Worm (Caenorhabditis elegans) whole organism, L4 larva: ENCODE measurements around the gene M01F1.8.

ENCODE experiments used
- F10B5.3 ChIP-seq: sonication (generic microtip); optimal IDR thresholded peaks from 2 replicates; lab custom pipeline; 2016; ENCODE audit warnings: mild to moderate bottlenecking, missing genetic modification characterization, missing compliant biosample characterization
- F26F4.8 ChIP-seq: fragments of 200-800 bp; sonication (Bioruptor generic); conservative IDR thresholded peaks from 2 replicates; pipeline ENCODE4 v1.3.6; 2022; ENCODE audit warnings: missing genetic modification characterization, missing compliant biosample characterization
- F37D6.2 ChIP-seq: sonication (generic microtip); optimal IDR thresholded peaks from 2 replicates; lab custom pipeline; 2016; ENCODE audit warnings: mild to moderate bottlenecking, missing genetic modification characterization, missing compliant biosample characterization
- Y48G9A.11 ChIP-seq: fragments of 200-800 bp; sonication (Bioruptor generic); IDR thresholded peaks from 2 replicates; pipeline ENCODE4 v1.3.6; 2022; ENCODE audit warnings: missing genetic modification reagents, missing genetic modification characterization, missing compliant biosample characterization
- ZK337.2 ChIP-seq: fragments of 200-800 bp; sonication (Bioruptor generic); IDR thresholded peaks from 2 replicates; pipeline ENCODE4 v1.3.6; 2022; ENCODE audit warnings: missing genetic modification reagents, missing genetic modification characterization, missing compliant biosample characterization
- ZK546.5 ChIP-seq, 2 experiments: sonication (generic microtip); optimal IDR thresholded peaks; 2 replicates each; lab custom pipeline; 2017; ENCODE audit warnings: missing biosample characterization in 2 of 2, missing genetic modification characterization in 2 of 2
- aha-1 ChIP-seq: fragments of 150-350 bp; peaks from one replicate; lab custom pipeline; 2014; ENCODE audit warnings: missing biosample characterization, missing genetic modification characterization
- ceh-20 ChIP-seq: fragments of 200-800 bp; sonication (Bioruptor generic); IDR thresholded peaks from 2 replicates; pipeline ENCODE4 v1.3.6; 2022; ENCODE audit warnings: missing genetic modification reagents, missing genetic modification characterization, missing compliant biosample characterization
- ceh-44 ChIP-seq: fragments of 200-800 bp; sonication (Bioruptor generic); IDR thresholded peaks from 2 replicates; pipeline ENCODE4 v1.3.6; 2022; ENCODE audit warnings: missing genetic modification reagents, missing genetic modification characterization, missing compliant biosample characterization
- ceh-82 ChIP-seq: sonication (generic microtip); optimal IDR thresholded peaks from 2 replicates; lab custom pipeline; 2017; ENCODE audit warnings: missing biosample characterization, missing genetic modification characterization
- ctbp-1 ChIP-seq: fragments of 200-800 bp; sonication (Bioruptor generic); IDR thresholded peaks from 2 replicates; pipeline ENCODE4 v1.3.6; 2022; ENCODE audit warnings: missing genetic modification reagents, missing genetic modification characterization, missing compliant biosample characterization
- daf-12 ChIP-seq: fragments of 150-350 bp; optimal IDR thresholded peaks from 2 replicates; lab custom pipeline; 2014; ENCODE audit warnings: missing biosample characterization, missing genetic modification reagents, missing genetic modification characterization
- daf-16 ChIP-seq, 3 experiments: sonication (generic microtip); optimal IDR thresholded peaks; 2 replicates each; lab custom pipeline; 2016 to 2017; ENCODE audit warnings: missing genetic modification characterization in 3 of 3, missing genetic modification reagents in 3 of 3, mild to moderate bottlenecking in 2 of 3, missing compliant biosample characterization in 2 of 3, missing biosample characterization in 1 of 3, moderate library complexity in 1 of 3
- daf-8 ChIP-seq: fragments of 200-800 bp; sonication (Bioruptor generic); IDR thresholded peaks from 2 replicates; pipeline ENCODE4 v1.3.6; 2022; ENCODE audit warnings: missing genetic modification characterization, missing compliant biosample characterization
- dmd-9 ChIP-seq: fragments of 200-800 bp; sonication (Bioruptor generic); IDR thresholded peaks from 2 replicates; pipeline ENCODE4 v1.3.6; 2022; ENCODE audit warnings: missing genetic modification reagents, missing genetic modification characterization, missing compliant biosample characterization
- duxl-1 ChIP-seq: sonication (generic microtip); optimal IDR thresholded peaks from 2 replicates; lab custom pipeline; 2016; ENCODE audit warnings: mild to moderate bottlenecking, missing genetic modification characterization, moderate library complexity, missing compliant biosample characterization; ENCODE audit not compliant: poor library complexity
- egl-43 ChIP-seq: fragments of 200-800 bp; sonication (Bioruptor generic); IDR thresholded peaks from 2 replicates; pipeline ENCODE4 v1.3.6; 2022; ENCODE audit warnings: missing genetic modification reagents, missing genetic modification characterization, missing compliant biosample characterization
- fos-1 ChIP-seq: fragments of 150-350 bp; optimal IDR thresholded peaks from 2 replicates; lab custom pipeline; 2014; ENCODE audit warnings: missing biosample characterization, missing genetic modification characterization
- gei-8 ChIP-seq: fragments of 200-800 bp; sonication (Bioruptor generic); optimal IDR thresholded peaks from 2 replicates; lab custom pipeline; 2018; ENCODE audit warnings: mild to moderate bottlenecking, missing genetic modification characterization, missing compliant biosample characterization
- hif-1 ChIP-seq, 2 experiments: sonication (generic microtip); optimal IDR thresholded peaks; 2 replicates each; lab custom pipeline; 2016 to 2017; ENCODE audit warnings: missing compliant biosample characterization in 2 of 2, missing genetic modification characterization in 2 of 2, missing genetic modification reagents in 2 of 2, missing genotype in 2 of 2, mild to moderate bottlenecking in 1 of 2
- lim-7 ChIP-seq: fragments of 200-800 bp; sonication (Bioruptor generic); IDR thresholded peaks from 2 replicates; pipeline ENCODE4 v1.3.6; 2022; ENCODE audit warnings: missing genetic modification characterization, missing compliant biosample characterization
- lin-1 ChIP-seq: fragments of 200-800 bp; sonication (Bioruptor generic); IDR thresholded peaks from 2 replicates; pipeline ENCODE4 v1.3.6; 2022; ENCODE audit warnings: missing genetic modification reagents, missing genetic modification characterization, missing compliant biosample characterization
- lin-13 ChIP-seq: fragments of 150-350 bp; optimal IDR thresholded peaks from 2 replicates; lab custom pipeline; 2014; ENCODE audit warnings: missing biosample characterization, missing genetic modification reagents, missing genetic modification characterization
- lin-15B ChIP-seq: fragments of 150-350 bp; sonication (generic microtip); optimal IDR thresholded peaks from 3 replicates; lab custom pipeline; 2014; ENCODE audit warnings: missing biosample characterization, missing genetic modification characterization
- madf-5 ChIP-seq, 2 experiments: fragments of 200-800 bp; sonication (Bioruptor generic); IDR thresholded peaks; 2 replicates each; pipeline ENCODE4 v1.3.6; 2022; ENCODE audit warnings: missing compliant biosample characterization in 2 of 2, missing genetic modification characterization in 2 of 2
- mdt-29 ChIP-seq: fragments of 200-800 bp; sonication (Bioruptor generic); IDR thresholded peaks from 2 replicates; pipeline ENCODE4 v1.3.6; 2022; ENCODE audit warnings: missing genetic modification reagents, missing genetic modification characterization, missing compliant biosample characterization
- mxl-3 ChIP-seq: fragments of 200-800 bp; sonication (Bioruptor generic); optimal IDR thresholded peaks from 2 replicates; lab custom pipeline; 2018; ENCODE audit warnings: mild to moderate bottlenecking, missing genetic modification characterization, missing compliant biosample characterization
- nhr-111 ChIP-seq: fragments of 200-800 bp; sonication (Bioruptor generic); optimal IDR thresholded peaks from 2 replicates; lab custom pipeline; 2018; ENCODE audit warnings: mild to moderate bottlenecking, missing genetic modification characterization, missing compliant biosample characterization
- nhr-41 ChIP-seq: fragments of 200-800 bp; sonication (Bioruptor generic); IDR thresholded peaks from 2 replicates; pipeline ENCODE4 v1.3.6; 2022; ENCODE audit warnings: missing genetic modification reagents, missing genetic modification characterization, missing compliant biosample characterization
- nhr-42 ChIP-seq: fragments of 200-800 bp; sonication (Bioruptor generic); IDR thresholded peaks from 2 replicates; pipeline ENCODE4 v1.3.6; 2022; ENCODE audit warnings: missing genetic modification characterization, missing compliant biosample characterization
- nhr-48 ChIP-seq: sonication (generic microtip); optimal IDR thresholded peaks from 2 replicates; lab custom pipeline; 2016; ENCODE audit warnings: mild to moderate bottlenecking, missing genetic modification characterization, missing compliant biosample characterization
- nhr-6 ChIP-seq: fragments of 150-350 bp; optimal IDR thresholded peaks from 2 replicates; lab custom pipeline; 2014; ENCODE audit warnings: missing biosample characterization, missing genetic modification characterization
- nhr-77 ChIP-seq: fragments of 150-350 bp; optimal IDR thresholded peaks from 2 replicates; lab custom pipeline; 2014; ENCODE audit warnings: missing biosample characterization, missing genetic modification characterization
- php-3 ChIP-seq: fragments of 200-800 bp; sonication (Bioruptor generic); IDR thresholded peaks from 2 replicates; pipeline ENCODE4 v1.3.6; 2022; ENCODE audit warnings: missing genetic modification reagents, missing genetic modification characterization, missing compliant biosample characterization
- pqm-1 ChIP-seq: sonication (generic microtip); optimal IDR thresholded peaks from 2 replicates; lab custom pipeline; 2017; ENCODE audit warnings: missing biosample characterization, missing genetic modification characterization
- set-16 ChIP-seq: fragments of 200-800 bp; sonication (Bioruptor generic); IDR thresholded peaks from 2 replicates; pipeline ENCODE4 v1.3.6; 2022; ENCODE audit warnings: missing genetic modification reagents, missing genetic modification characterization, missing compliant biosample characterization
- snpc-1.2 ChIP-seq: fragments of 200-800 bp; sonication (Bioruptor generic); IDR thresholded peaks from 2 replicates; pipeline ENCODE4 v1.3.6; 2022; ENCODE audit warnings: missing genetic modification reagents, missing genetic modification characterization, missing compliant biosample characterization
- snpc-4 ChIP-seq: fragments of 150-350 bp; optimal IDR thresholded peaks from 2 replicates; lab custom pipeline; 2014; ENCODE audit warnings: missing biosample characterization, missing genetic modification characterization
- spr-3 ChIP-seq: fragments of 200-800 bp; sonication (Bioruptor generic); optimal IDR thresholded peaks from 2 replicates; lab custom pipeline; 2018; ENCODE audit warnings: mild to moderate bottlenecking, missing genetic modification characterization, missing compliant biosample characterization
- tra-1 ChIP-seq: fragments of 200-800 bp; sonication (Bioruptor generic); IDR thresholded peaks from 2 replicates; pipeline ENCODE4 v1.3.6; 2022; ENCODE audit warnings: missing genetic modification reagents, missing genetic modification characterization, missing compliant biosample characterization
- vab-7 ChIP-seq: fragments of 200-800 bp; sonication (Bioruptor generic); IDR thresholded peaks from 2 replicates; pipeline ENCODE4 v1.3.6; 2022; ENCODE audit warnings: missing genetic modification reagents, missing genetic modification characterization, missing compliant biosample characterization
- zfp-2 ChIP-seq: sonication (generic microtip); optimal IDR thresholded peaks from 2 replicates; lab custom pipeline; 2016; ENCODE audit warnings: mild to moderate bottlenecking, missing genetic modification characterization, missing compliant biosample characterization
- zfp-3 ChIP-seq: fragments of 200-800 bp; sonication (Bioruptor generic); conservative IDR thresholded peaks from 2 replicates; pipeline ENCODE4 v1.3.6; 2022; ENCODE audit warnings: missing genetic modification reagents, missing genetic modification characterization, missing compliant biosample characterization

Gene M01F1.8

DNA sequence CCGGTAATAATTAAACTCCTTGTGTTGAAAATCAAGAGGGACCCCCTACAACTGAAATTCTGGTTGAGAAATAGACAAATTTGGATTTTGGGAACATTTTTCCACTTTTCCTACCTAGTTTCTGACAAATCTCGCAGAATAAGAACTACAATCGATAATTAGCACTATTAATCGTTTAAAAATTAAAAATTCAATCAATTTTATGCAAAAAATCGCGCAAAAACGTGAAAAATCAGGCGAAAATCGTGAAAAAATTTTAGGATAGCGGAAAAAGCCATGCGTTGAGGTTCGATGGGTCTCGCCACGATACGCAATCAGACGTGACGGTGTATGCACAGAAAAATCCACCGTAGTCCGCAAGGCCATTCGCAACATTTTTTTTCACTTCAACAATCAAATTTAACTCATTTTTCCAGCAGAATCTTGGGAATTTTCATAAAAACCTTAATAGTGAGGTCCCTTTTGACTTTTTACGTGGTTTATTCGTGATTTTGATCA lies 2.8 kb upstream of the M01F1.8 start, which contains the start of gene lias-1 (continued):
- TF ChIP-seq hif-1 (tag; optimal IDR thresholded peaks at IDR 0.05; lab: Kevin White, UChicago) (peak in 1 of 2 experiments; percentile 62), mdt-29 (GFP tag; lab: Robert Waterston, UW) (no peak), dmd-9 (GFP tag; lab: Robert Waterston, UW) (no peak), tra-1 (no peak), F26F4.8 (no peak), madf-5 (GFP tag; IDR thresholded peaks at IDR 0.05; lab: Robert Waterston, UW) (no peak), nhr-77 (tag; lab: Kevin White, UChicago) (peak; percentile 84), nhr-41 (GFP tag; lab: Robert Waterston, UW) (no peak), nhr-111 (GFP tag; lab: Kevin White, UChicago) (no peak), daf-8 (GFP tag; lab: Robert Waterston, UW) (no peak), lim-7 (GFP tag; lab: Robert Waterston, UW) (no peak), ceh-20 (GFP tag; lab: Robert Waterston, UW) (no peak), spr-3 (GFP tag; lab: Kevin White, UChicago) (no peak), lin-1 (GFP tag; lab: Robert Waterston, UW) (no peak), ceh-82 (no peak), nhr-48 (tag; lab: Kevin White, UChicago) (no peak), pqm-1 (tag; lab: Kevin White, UChicago) (no peak), lin-15B (tag; lab: Kevin White, UChicago) (no peak), daf-16 (GFP tag; optimal IDR thresholded peaks at IDR 0.05; lab: Kevin White, UChicago) (no peak), daf-16 (tag; optimal IDR thresholded peaks at IDR 0.05; lab: Kevin White, UChicago) (peak; percentile 38), egl-43 (no peak), mxl-3 (GFP tag; lab: Kevin White, UChicago) (peak; percentile 79), ZK546.5 (tag; optimal IDR thresholded peaks at IDR 0.05; lab: Kevin White, UChicago) (peak in 1 of 2 experiments; percentile 32), gei-8 (GFP tag; lab: Kevin White, UChicago) (no peak), fos-1 (tag; lab: Kevin White, UChicago) (no peak), zfp-3 (GFP tag; lab: Robert Waterston, UW) (no peak), nhr-42 (no peak), nhr-6 (tag; lab: Kevin White, UChicago) (peak; percentile 73), vab-7 (GFP tag; lab: Robert Waterston, UW) (0 out of 2 replicates have a peak, but pooled peaks have one; percentile 27), duxl-1 (tag; lab: Kevin White, UChicago) (peak; percentile 21), F37D6.2 (no peak), zfp-2 (tag; lab: Kevin White, UChicago) (peak; percentile 27), ceh-44 (GFP tag; lab: Robert Waterston, UW) (no peak)

DNA sequence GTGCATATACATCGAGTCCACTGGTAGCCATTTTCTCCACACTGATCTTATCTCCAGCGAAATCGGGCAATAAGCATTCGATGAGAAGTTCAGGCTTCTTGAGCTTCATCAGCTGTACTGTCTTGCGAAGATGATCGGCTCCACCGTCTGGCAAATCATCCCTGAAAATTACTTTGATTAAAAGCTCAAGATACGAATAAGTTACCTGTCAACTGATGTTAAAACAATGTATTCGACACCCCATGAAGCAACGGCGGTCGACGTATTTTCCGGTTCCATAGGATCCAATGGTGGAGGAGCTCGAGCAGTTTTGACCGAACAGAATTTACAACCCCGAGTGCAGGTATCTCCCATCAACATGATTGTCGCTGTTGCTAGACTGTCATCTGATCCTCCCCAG lies 1.9 kb upstream of the M01F1.8 start:
- no peak for TF ChIP-seq daf-12 (tag; lab: Kevin White, UChicago)
- peak; percentile 90 for TF ChIP-seq aha-1 (tag; lab: Kevin White, UChicago)
- no peak for TF ChIP-seq snpc-4 (tag; lab: Kevin White, UChicago)
- TF ChIP-seq Y48G9A.11 (GFP tag; lab: Robert Waterston, UW) = peak; percentile 30; the same call in 1 of the 2 replicates
- TF ChIP-seq, all 104 proteins: peak for 2

ce11 chrIII:3503286-3503685 lies 937 bp upstream of the M01F1.8 start, which contains the start of gene rpl-16:
Gene rpl-16, minus strand, starts transcription at chrIII:3503604.
- TF ChIP-seq nhr-6 (tag; lab: Kevin White, UChicago) (no peak), F10B5.3 (tag; lab: Kevin White, UChicago) (no peak), snpc-1.2 (GFP tag; lab: Robert Waterston, UW) (peak; percentile 61; the same call in 1 of the 2 replicates), lin-13 (peak; percentile 27), vab-7 (GFP tag; lab: Robert Waterston, UW) (peak; percentile 22; the same call in 1 of the 2 replicates), set-16 (GFP tag; lab: Robert Waterston, UW) (peak; percentile 29; the same call in 1 of the 2 replicates), ctbp-1 (GFP tag; lab: Robert Waterston, UW) (peak; percentile 63; the same call in 1 of the 2 replicates), ZK337.2 (0 out of 2 replicates have a peak, but pooled peaks have one; percentile 4), php-3 (GFP tag; lab: Robert Waterston, UW) (peak; percentile 28; the same call in 1 of the 2 replicates), madf-5 (GFP tag; IDR thresholded peaks at IDR 0.05; lab: Robert Waterston, UW) (0 out of 4 replicates have a peak, but pooled peaks of 1 of the 2 experiments have one; percentile 23)
